Worm (Caenorhabditis elegans): ENCODE data around the gene nhr-1.

Gene nhr-1

ce11 chrX:17481892-17482515 is 31.9 kb upstream of the nhr-1 start (continued):
- no peak for TF ChIP-seq lin-38 (GFP tag; IDR thresholded peaks at IDR 0.05)
- TF ChIP-seq php-3 (GFP tag; IDR thresholded peaks at IDR 0.05), result no peak
- TF ChIP-seq F26F4.8 (GFP tag; conservative IDR thresholded peaks at IDR 0.05), result no peak
- TF ChIP-seq dve-1 (tag; optimal IDR thresholded peaks at IDR 0.05; ENCODE audit: insufficient read depth), result peak; percentile 51
- TF ChIP-seq T20F7.1 (GFP tag; optimal IDR thresholded peaks at IDR 0.05), result peak; percentile 3

DNA sequence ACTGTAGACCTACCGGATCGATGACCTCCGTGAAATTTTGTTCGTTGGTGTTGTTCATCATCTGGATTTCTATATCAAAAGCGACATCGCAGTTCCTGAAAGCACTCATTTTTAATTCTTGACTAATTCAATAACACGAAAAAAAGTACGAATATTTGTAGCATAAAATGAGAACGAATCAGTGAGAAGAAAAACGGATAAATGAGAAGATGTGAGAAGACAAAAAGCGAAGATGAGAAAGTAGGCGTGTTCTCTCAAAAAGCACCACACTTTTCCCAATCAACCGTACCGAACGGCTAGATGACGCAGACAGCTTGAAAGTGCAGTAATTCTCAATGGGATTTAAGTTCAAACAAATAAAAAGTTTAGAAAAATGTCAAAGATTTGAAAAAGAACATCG is 27.1 kb upstream of the nhr-1 start, which contains the start of gene npr-24:
Gene npr-24 (minus strand): TSS at position 101 of the 400 bp plus-strand sequence.
- TF ChIP-seq lin-29 (GFP tag; IDR thresholded peaks at IDR 0.05), result no peak
- no peak for TF ChIP-seq nhr-237 (tag; optimal IDR thresholded peaks at IDR 0.05)
- TF ChIP-seq ces-1 (GFP tag; optimal IDR thresholded peaks at IDR 0.05), result no peak
- no peak for TF ChIP-seq F10B5.3 (tag; optimal IDR thresholded peaks at IDR 0.05)
- TF ChIP-seq set-16 (GFP tag; IDR thresholded peaks at IDR 0.05), result no peak
- no peak for TF ChIP-seq zip-2 (tag; optimal IDR thresholded peaks at IDR 0.05)
- no peak for TF ChIP-seq D1046.2 (GFP tag; IDR thresholded peaks at IDR 0.05)
- TF ChIP-seq saeg-2 (GFP tag; IDR thresholded peaks at IDR 0.05), result no peak
- no peak for TF ChIP-seq dmd-9 (GFP tag; IDR thresholded peaks at IDR 0.05)
- TF ChIP-seq ceh-82 (tag; optimal IDR thresholded peaks at IDR 0.05), result no peak
- TF ChIP-seq skn-1 (tag; optimal IDR thresholded peaks at IDR 0.05), result no peak
- no peak for TF ChIP-seq attf-4 (tag; optimal IDR thresholded peaks at IDR 0.05)
- no peak for TF ChIP-seq Y75B8A.6 (GFP tag; IDR thresholded peaks at IDR 0.05)
- TF ChIP-seq php-3 (GFP tag; IDR thresholded peaks at IDR 0.05), result no peak
- TF ChIP-seq hlh-11 (tag; optimal IDR thresholded peaks at IDR 0.05), result no peak
- no peak for TF ChIP-seq nhr-6 (tag; optimal IDR thresholded peaks at IDR 0.05)
- no peak for TF ChIP-seq rbr-2 (tag; optimal IDR thresholded peaks at IDR 0.05)
- no peak for TF ChIP-seq fkh-10 (GFP tag; optimal IDR thresholded peaks at IDR 0.05)
- no peak for TF ChIP-seq duxl-1 (tag; optimal IDR thresholded peaks at IDR 0.05; ENCODE audit: poor library complexity)

ce11 chrX:17502246-17502645 is 11.6 kb upstream of the nhr-1 start:
- no peak for TF ChIP-seq mdt-29 (GFP tag; IDR thresholded peaks at IDR 0.05)
- peak; percentile 46 for TF ChIP-seq nhr-28 (tag; optimal IDR thresholded peaks at IDR 0.05)
- no peak for TF ChIP-seq nhr-25 (tag; optimal IDR thresholded peaks at IDR 0.05; ENCODE audit: borderline replicate concordance, insufficient read depth)
- TF ChIP-seq php-3 (GFP tag; IDR thresholded peaks at IDR 0.05), result no peak
- TF ChIP-seq daf-16 (GFP tag; optimal IDR thresholded peaks at IDR 0.05), result no peak
- peak; percentile 93 for TF ChIP-seq daf-16 (tag; optimal IDR thresholded peaks at IDR 0.05)
- no peak for TF ChIP-seq lin-39 (tag; optimal IDR thresholded peaks at IDR 0.05)
- TF ChIP-seq zag-1 (tag; optimal IDR thresholded peaks at IDR 0.05), result no peak
- TF ChIP-seq fkh-10 (GFP tag; optimal IDR thresholded peaks at IDR 0.05), result no peak
- TF ChIP-seq pqm-1 (tag; optimal IDR thresholded peaks at IDR 0.05), result no peak
- no peak for TF ChIP-seq F49E8.2 (tag; optimal IDR thresholded peaks at IDR 0.05; ENCODE audit: borderline replicate concordance)
- peak; percentile 25 for TF ChIP-seq nhr-77 (tag; optimal IDR thresholded peaks at IDR 0.05)
- peak; percentile 74 for TF ChIP-seq dve-1 (tag; optimal IDR thresholded peaks at IDR 0.05; ENCODE audit: insufficient read depth)
- TF ChIP-seq daf-12 (tag; optimal IDR thresholded peaks at IDR 0.05), result no peak
- TF ChIP-seq pha-4 (GFP tag; IDR thresholded peaks at IDR 0.05), result no peak
- no peak for TF ChIP-seq pha-4 (tag; optimal IDR thresholded peaks at IDR 0.05)
- TF ChIP-seq mdl-1 (tag; optimal IDR thresholded peaks at IDR 0.05), result no peak
- peak; percentile 39; the same call in 1 of the 2 replicates for TF ChIP-seq dmd-6 (GFP tag; IDR thresholded peaks at IDR 0.05)
- TF ChIP-seq T20F7.1 (GFP tag; optimal IDR thresholded peaks at IDR 0.05), result peak; percentile 5
- TF ChIP-seq nhr-10 (tag; optimal IDR thresholded peaks at IDR 0.05), result no peak
- TF ChIP-seq nhr-102 (tag; optimal IDR thresholded peaks at IDR 0.05), result no peak
- no peak for TF ChIP-seq tag-97 (GFP tag; IDR thresholded peaks at IDR 0.05)
- no peak for TF ChIP-seq Y75B8A.6 (GFP tag; IDR thresholded peaks at IDR 0.05)
- no peak for TF ChIP-seq ztf-11 (tag; optimal IDR thresholded peaks at IDR 0.05)
